Worm (Caenorhabditis elegans): ENCODE measurements around the gene C33F10.8.

- TF ChIP-seq pha-4 (tag; optimal IDR thresholded peaks at IDR 0.05) (no peak), unc-55 (GFP tag; optimal IDR thresholded peaks at IDR 0.05) (no peak), sox-4 (tag; optimal IDR thresholded peaks at IDR 0.05) (no peak), madf-2 (tag; optimal IDR thresholded peaks at IDR 0.05) (no peak), syd-9 (tag; optimal IDR thresholded peaks at IDR 0.05) (no peak), tbx-2 (tag; optimal IDR thresholded peaks at IDR 0.05) (no peak), F13H6.1 (tag; optimal IDR thresholded peaks at IDR 0.05) (no peak), C08G9.2 (tag; optimal IDR thresholded peaks at IDR 0.05) (no peak), pag-3 (tag; optimal IDR thresholded peaks at IDR 0.05; ENCODE audit: borderline replicate concordance) (no peak), K02D7.2 (tag; optimal IDR thresholded peaks at IDR 0.05) (no peak), nfya-1 (tag; optimal IDR thresholded peaks at IDR 0.05) (no peak), dve-1 (tag; optimal IDR thresholded peaks at IDR 0.05) (no peak), ets-4 (tag; optimal IDR thresholded peaks at IDR 0.05) (no peak)
Observed at ce11 chrII:4849885-4850284, 24.9 kb upstream of the C33F10.8 start, which contains the start of gene T23B7.3.
